Worm (Caenorhabditis elegans) whole organism, L3 larva: ENCODE results near the gene dmsr-5.

ENCODE experiments used
- R02D3.7 ChIP-seq: fragments of 150-350 bp; optimal IDR thresholded peaks from 2 replicates; lab custom pipeline; 2014; ENCODE audit warnings: missing biosample characterization, missing genetic modification characterization
- ZK546.5 ChIP-seq: sonication (generic microtip); optimal IDR thresholded peaks from 2 replicates; lab custom pipeline; 2017; ENCODE audit warnings: missing biosample characterization, missing genetic modification characterization
- aly-2 ChIP-seq: fragments of 150-350 bp; optimal IDR thresholded peaks from 2 replicates; lab custom pipeline; 2014; ENCODE audit warnings: missing biosample characterization, missing genetic modification characterization
- ama-1 ChIP-seq: fragments of 150-350 bp; optimal IDR thresholded peaks from 2 replicates; lab custom pipeline; 2018
- ceh-16 ChIP-seq: sonication (generic microtip); optimal IDR thresholded peaks from 2 replicates; lab custom pipeline; 2017; ENCODE audit warnings: missing biosample characterization, missing genetic modification characterization
- ceh-28 ChIP-seq: fragments of 150-350 bp; optimal IDR thresholded peaks from 2 replicates; lab custom pipeline; 2014; ENCODE audit warnings: missing biosample characterization, missing genetic modification reagents, missing genetic modification characterization
- ceh-82 ChIP-seq: fragments of 150-350 bp; optimal IDR thresholded peaks from 2 replicates; lab custom pipeline; 2014; ENCODE audit warnings: missing biosample characterization, missing genetic modification characterization
- daf-12 ChIP-seq: fragments of 150-350 bp; optimal IDR thresholded peaks from 2 replicates; lab custom pipeline; 2014; ENCODE audit warnings: missing biosample characterization, missing genetic modification reagents, missing genetic modification characterization
- egl-27 ChIP-seq: sonication (generic microtip); optimal IDR thresholded peaks from 4 replicates; lab custom pipeline; 2017; ENCODE audit warnings: missing biosample characterization, missing genetic modification reagents, missing genetic modification characterization
- egl-5 ChIP-seq: fragments of 150-350 bp; optimal IDR thresholded peaks from 2 replicates; lab custom pipeline; 2017; ENCODE audit warnings: missing biosample characterization, missing genetic modification reagents, missing genetic modification characterization, inconsistent platforms
- elt-1 ChIP-seq: fragments of 150-350 bp; optimal IDR thresholded peaks from 2 replicates; lab custom pipeline; 2014; ENCODE audit warnings: missing biosample characterization, missing genetic modification characterization
- elt-2 ChIP-seq: sonication (generic microtip); optimal IDR thresholded peaks from 2 replicates; lab custom pipeline; 2016; ENCODE audit warnings: missing genetic modification reagents, mild to moderate bottlenecking, missing genetic modification characterization, missing compliant biosample characterization
- elt-3 ChIP-seq, 3 experiments: fragments of 150-350 bp in 1 of 3; sonication (generic microtip) in 2 of 3; optimal IDR thresholded peaks; 2 replicates in 2 of 3; 4 replicates in 1 of 3; lab custom pipeline; 2014 to 2017; ENCODE audit warnings: missing biosample characterization in 3 of 3, missing genetic modification characterization in 3 of 3
- eor-1 ChIP-seq, 2 experiments: fragments of 150-350 bp; optimal IDR thresholded peaks; 2 replicates each; lab custom pipeline; 2014 to 2018; ENCODE audit warnings: missing biosample characterization in 2 of 2, missing genetic modification characterization in 2 of 2
- fkh-10 ChIP-seq: sonication (generic microtip); optimal IDR thresholded peaks from 2 replicates; lab custom pipeline; 2017; ENCODE audit warnings: missing biosample characterization, missing genetic modification reagents, missing genetic modification characterization
- fkh-2 ChIP-seq: fragments of 150-350 bp; optimal IDR thresholded peaks from 2 replicates; lab custom pipeline; 2014; ENCODE audit warnings: missing biosample characterization, missing genetic modification reagents, missing genetic modification characterization
- fos-1 ChIP-seq: fragments of 150-350 bp; optimal IDR thresholded peaks from 2 replicates; lab custom pipeline; 2014; ENCODE audit warnings: missing biosample characterization, missing genetic modification characterization
- hmg-11 ChIP-seq: sonication (generic microtip); optimal IDR thresholded peaks from 2 replicates; lab custom pipeline; 2016; ENCODE audit warnings: missing genetic modification characterization, missing compliant biosample characterization
- jun-1 ChIP-seq: fragments of 150-350 bp; optimal IDR thresholded peaks from 2 replicates; lab custom pipeline; 2014; ENCODE audit warnings: missing biosample characterization, missing genetic modification reagents, missing genetic modification characterization
- lin-15B ChIP-seq: fragments of 150-350 bp; optimal IDR thresholded peaks from 2 replicates; lab custom pipeline; 2014; ENCODE audit warnings: missing biosample characterization, missing genetic modification characterization
- lin-39 ChIP-seq: fragments of 150-350 bp; optimal IDR thresholded peaks from 2 replicates; lab custom pipeline; 2018; ENCODE audit warnings: missing biosample characterization, missing genetic modification reagents, missing genetic modification characterization
- mdl-1 ChIP-seq: fragments of 150-350 bp; optimal IDR thresholded peaks from 2 replicates; lab custom pipeline; 2014; ENCODE audit warnings: missing biosample characterization, missing genetic modification characterization
- nfya-1 ChIP-seq: sonication (generic microtip); optimal IDR thresholded peaks from 2 replicates; lab custom pipeline; 2017; ENCODE audit warnings: missing genetic modification characterization, mild to moderate bottlenecking, missing compliant biosample characterization, antibody characterized with exemption, moderate library complexity; ENCODE audit not compliant: insufficient read depth
- nhr-11 ChIP-seq: fragments of 150-350 bp; optimal IDR thresholded peaks from 2 replicates; lab custom pipeline; 2014; ENCODE audit warnings: missing biosample characterization, missing genetic modification characterization
- nhr-12 ChIP-seq: fragments of 150-350 bp; optimal IDR thresholded peaks from 2 replicates; lab custom pipeline; 2014; ENCODE audit warnings: missing biosample characterization, missing genetic modification characterization
- nhr-23 ChIP-seq: fragments of 150-350 bp; optimal IDR thresholded peaks from 2 replicates; lab custom pipeline; 2014; ENCODE audit warnings: missing biosample characterization, missing genetic modification reagents, missing genetic modification characterization
- nhr-237 ChIP-seq: fragments of 150-350 bp; optimal IDR thresholded peaks from 2 replicates; lab custom pipeline; 2014; ENCODE audit warnings: missing biosample characterization, missing genetic modification characterization
- nhr-25 ChIP-seq: sonication (generic microtip); optimal IDR thresholded peaks from 2 replicates; lab custom pipeline; 2017; ENCODE audit warnings: missing biosample characterization, missing genetic modification characterization
- nhr-28 ChIP-seq: fragments of 150-350 bp; optimal IDR thresholded peaks from 2 replicates; lab custom pipeline; 2014; ENCODE audit warnings: missing biosample characterization, missing genetic modification characterization
- nhr-43 ChIP-seq: sonication (generic microtip); optimal IDR thresholded peaks from 2 replicates; lab custom pipeline; 2016; ENCODE audit warnings: mild to moderate bottlenecking, missing genetic modification characterization, missing compliant biosample characterization; ENCODE audit not compliant: poor library complexity, severe bottlenecking
- nhr-67 ChIP-seq: fragments of 150-350 bp; optimal IDR thresholded peaks from 2 replicates; lab custom pipeline; 2014; ENCODE audit warnings: missing biosample characterization, missing genetic modification characterization
- nhr-77 ChIP-seq: fragments of 150-350 bp; optimal IDR thresholded peaks from 2 replicates; lab custom pipeline; 2014; ENCODE audit warnings: missing biosample characterization, missing genetic modification characterization
- pha-4 ChIP-seq: fragments of 150-350 bp; optimal IDR thresholded peaks from 2 replicates; lab custom pipeline; 2014; ENCODE audit warnings: missing biosample characterization, missing genetic modification reagents, missing genetic modification characterization
- pqm-1 ChIP-seq: fragments of 150-350 bp; optimal IDR thresholded peaks from 2 replicates; lab custom pipeline; 2017; ENCODE audit warnings: missing biosample characterization, missing genetic modification characterization, inconsistent platforms
- sea-2 ChIP-seq: fragments of 150-350 bp; sonication (generic microtip); optimal IDR thresholded peaks from 4 replicates; lab custom pipeline; 2014; ENCODE audit warnings: missing biosample characterization, missing genetic modification reagents, missing genetic modification characterization
- snpc-4 ChIP-seq: fragments of 150-350 bp; optimal IDR thresholded peaks from 2 replicates; lab custom pipeline; 2014; ENCODE audit warnings: missing biosample characterization, missing genetic modification characterization
- tbx-2 ChIP-seq: sonication (generic microtip); optimal IDR thresholded peaks from 2 replicates; lab custom pipeline; 2016; ENCODE audit warnings: mild to moderate bottlenecking, missing genetic modification characterization, missing compliant biosample characterization
- zag-1 ChIP-seq: fragments of 150-350 bp; optimal IDR thresholded peaks from 2 replicates; lab custom pipeline; 2014; ENCODE audit warnings: missing biosample characterization, missing genetic modification characterization
- ztf-11 ChIP-seq: fragments of 150-350 bp; optimal IDR thresholded peaks from 2 replicates; lab custom pipeline; 2014; ENCODE audit warnings: missing biosample characterization, missing genetic modification characterization
- ztf-4 ChIP-seq: fragments of 150-350 bp; optimal IDR thresholded peaks from 2 replicates; lab custom pipeline; 2014; ENCODE audit warnings: missing biosample characterization, missing genetic modification characterization

Gene dmsr-5

DNA sequence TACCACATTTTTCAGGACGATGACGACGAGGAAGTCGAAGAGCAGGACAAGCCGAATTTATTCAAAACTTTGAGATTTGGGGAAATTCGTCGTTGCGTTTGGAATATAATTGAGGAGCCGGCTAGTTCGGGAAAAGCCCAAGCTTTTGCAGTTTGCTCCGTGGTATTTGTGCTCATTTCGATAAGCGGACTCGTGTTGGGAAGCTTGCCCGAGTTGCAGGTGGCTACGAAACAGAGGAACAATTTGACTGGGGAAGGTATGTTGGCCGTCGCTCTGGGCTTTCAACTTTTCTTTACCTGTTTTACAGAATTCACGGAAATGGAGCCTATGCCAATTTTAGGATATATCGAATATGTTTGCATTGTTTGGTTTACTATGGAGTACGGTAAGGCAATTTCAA is 27.2 kb upstream of the dmsr-5 start:
- TF ChIP-seq nhr-23 (tag; lab: Kevin White, UChicago) (no peak), eor-1 (tag; optimal IDR thresholded peaks at IDR 0.05; lab: Kevin White, UChicago) (no peak), pqm-1 (tag; lab: Kevin White, UChicago) (no peak), nhr-77 (no peak), zag-1 (tag; lab: Kevin White, UChicago) (no peak), mdl-1 (tag; lab: Kevin White, UChicago) (no peak)

DNA sequence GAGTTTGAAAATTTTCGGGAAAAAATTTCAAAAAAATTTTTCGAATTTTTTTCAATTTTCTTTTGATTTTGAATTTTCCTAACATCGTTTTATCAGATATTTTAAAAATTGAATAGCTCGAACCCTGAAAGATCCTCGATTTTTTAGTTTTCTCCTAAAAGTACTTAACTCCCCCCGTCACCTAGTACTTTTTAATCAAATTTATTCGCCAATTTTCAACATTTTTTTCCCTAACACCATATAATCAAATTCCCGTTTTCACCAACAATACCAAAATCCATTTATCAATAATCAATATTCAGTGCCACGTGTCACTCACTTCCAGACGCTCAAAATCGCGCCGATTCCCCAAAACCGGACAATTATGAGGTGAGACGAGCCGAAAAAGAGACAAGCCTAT is 17.2 kb upstream of the dmsr-5 start, which contains the start of gene kvs-4:
Gene kvs-4 (plus strand): TSS at position 301 of the 400 bp plus-strand sequence.
- TF ChIP-seq ceh-16 (tag; lab: Kevin White, UChicago) (no peak), lin-15B (tag; lab: Kevin White, UChicago) (no peak), fkh-2 (no peak), sea-2 (GFP tag; lab: Kevin White, UChicago) (no peak), hmg-11 (tag; lab: Kevin White, UChicago) (no peak), jun-1 (tag; lab: Kevin White, UChicago) (no peak), daf-12 (no peak), elt-2 (tag; lab: Kevin White, UChicago) (no peak)

- TF ChIP-seq snpc-4 (tag; lab: Kevin White, UChicago) (no peak), nfya-1 (tag; lab: Kevin White, UChicago) (no peak), egl-5 (tag; lab: Kevin White, UChicago) (no peak), jun-1 (tag; lab: Kevin White, UChicago) (no peak), fkh-10 (GFP tag; lab: Kevin White, UChicago) (no peak), zag-1 (tag; lab: Kevin White, UChicago) (no peak), tbx-2 (no peak), ceh-82 (tag; lab: Kevin White, UChicago) (no peak), daf-12 (no peak), eor-1 (tag; optimal IDR thresholded peaks at IDR 0.05; lab: Kevin White, UChicago) (no peak), nhr-12 (tag; lab: Kevin White, UChicago) (no peak), nhr-43 (no peak), nhr-23 (tag; lab: Kevin White, UChicago) (no peak)
Measured at ce11 chrIII:11010597-11010996, 15.5 kb upstream of the dmsr-5 start.

DNA sequence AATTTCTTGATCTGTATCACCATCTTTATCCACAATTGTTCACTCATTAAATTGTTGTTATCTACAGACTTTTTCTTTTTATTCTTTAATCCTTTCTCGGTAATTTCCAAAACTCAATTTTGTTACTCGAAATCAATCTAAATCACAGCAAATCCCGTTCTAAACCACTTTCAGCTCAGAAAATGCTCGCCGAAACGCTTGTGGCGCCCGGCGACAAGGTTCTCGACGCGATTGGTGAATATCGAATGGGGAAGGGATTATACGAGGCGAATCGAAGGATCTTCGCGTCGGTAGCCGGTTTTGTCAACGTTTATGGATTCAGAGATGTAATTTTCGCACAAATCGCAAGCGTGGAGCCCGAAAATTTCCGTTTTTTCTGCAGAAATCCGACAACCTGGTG is 13.8 kb upstream of the dmsr-5 start, which contains the start of gene exos-1:
Gene exos-1 (plus strand): TSS at position 175 of the 400 bp plus-strand sequence.
- TF ChIP-seq ZK546.5 (tag; lab: Kevin White, UChicago) (no peak), aly-2 (tag; lab: Kevin White, UChicago) (no peak), ztf-11 (tag; lab: Kevin White, UChicago) (no peak), nhr-28 (tag; lab: Kevin White, UChicago) (no peak), jun-1 (tag; lab: Kevin White, UChicago) (no peak)

- TF ChIP-seq pha-4 (peak; percentile 96), nhr-12 (tag; lab: Kevin White, UChicago) (no peak), snpc-4 (tag; lab: Kevin White, UChicago) (peak; percentile 83), ama-1 (lab: Kevin White, UChicago) (peak; percentile 80), aly-2 (tag; lab: Kevin White, UChicago) (no peak), nhr-67 (no peak), nfya-1 (tag; lab: Kevin White, UChicago) (peak; percentile 91), ceh-82 (tag; lab: Kevin White, UChicago) (no peak), ceh-28 (tag; lab: Kevin White, UChicago) (peak; percentile 48), elt-1 (tag; lab: Kevin White, UChicago) (no peak), daf-12 (no peak), fkh-10 (GFP tag; lab: Kevin White, UChicago) (no peak), eor-1 (tag; optimal IDR thresholded peaks at IDR 0.05; lab: Kevin White, UChicago) (no peak), ceh-16 (tag; lab: Kevin White, UChicago) (no peak), fos-1 (tag; lab: Kevin White, UChicago) (no peak), elt-2 (tag; lab: Kevin White, UChicago) (peak; percentile 43), fkh-2 (no peak), ztf-4 (tag; lab: Kevin White, UChicago) (no peak), R02D3.7 (tag; lab: Kevin White, UChicago) (peak; percentile 62), mdl-1 (tag; lab: Kevin White, UChicago) (no peak), nhr-43 (peak; percentile 66), elt-3 (tag; optimal IDR thresholded peaks at IDR 0.05; lab: Kevin White, UChicago) (no peak), nhr-77 (no peak), tbx-2 (no peak), ztf-11 (tag; lab: Kevin White, UChicago) (no peak), nhr-237 (tag; lab: Kevin White, UChicago) (no peak), egl-27 (no peak), egl-5 (tag; lab: Kevin White, UChicago) (peak; percentile 32), lin-15B (tag; lab: Kevin White, UChicago) (peak; percentile 96), ZK546.5 (tag; lab: Kevin White, UChicago) (no peak), nhr-25 (peak; percentile 75), lin-39 (tag; lab: Kevin White, UChicago) (peak; percentile 91), nhr-11 (no peak), sea-2 (GFP tag; lab: Kevin White, UChicago) (no peak)
Measured at ce11 chrIII:11007552-11008272, 12.7 kb upstream of the dmsr-5 start, which contains the start of the genes fipr-17 and Y48A6B.3. Gene fipr-17 (minus strand): TSS chrIII:11007602. Gene Y48A6B.3 (plus strand): TSS chrIII:11008222.
